Worm (Caenorhabditis elegans) whole organism, mixed stage, embryonic: ENCODE measurements around the gene srbc-50.

Source experiments
- bed-3 ChIP-seq: fragments of 200-800 bp; sonication (Bioruptor generic); optimal IDR thresholded peaks from 3 replicates; lab custom pipeline; 2018; ENCODE audit warnings: mild to moderate bottlenecking, missing genetic modification characterization, moderate library complexity, missing compliant biosample characterization
- blmp-1 ChIP-seq: fragments of 150-350 bp; optimal IDR thresholded peaks from 2 replicates; lab custom pipeline; 2014; ENCODE audit warnings: missing biosample characterization, missing genetic modification characterization
- ceh-39 ChIP-seq: fragments of 150-350 bp; optimal IDR thresholded peaks from 2 replicates; lab custom pipeline; 2014; ENCODE audit warnings: missing biosample characterization, missing genetic modification characterization
- ceh-43 ChIP-seq: fragments of 200-800 bp; sonication (Bioruptor generic); optimal IDR thresholded peaks from 2 replicates; lab custom pipeline; 2018; ENCODE audit warnings: mild to moderate bottlenecking, missing genetic modification characterization, moderate library complexity, missing compliant biosample characterization
- ces-1 ChIP-seq: fragments of 150-350 bp; optimal IDR thresholded peaks from 2 replicates; lab custom pipeline; 2014; ENCODE audit warnings: missing biosample characterization, missing genetic modification reagents, missing genetic modification characterization
- cnd-1 ChIP-seq: fragments of 200-800 bp; sonication (Bioruptor generic); optimal IDR thresholded peaks from 2 replicates; lab custom pipeline; 2018; ENCODE audit warnings: mild to moderate bottlenecking, missing genetic modification characterization, missing compliant biosample characterization
- drap-1 ChIP-seq: fragments of 200-800 bp; sonication (Bioruptor generic); optimal IDR thresholded peaks from 3 replicates; lab custom pipeline; 2018; ENCODE audit warnings: mild to moderate bottlenecking, missing genetic modification characterization, missing compliant biosample characterization
- elt-1 ChIP-seq: sonication (generic microtip); optimal IDR thresholded peaks from 2 replicates; lab custom pipeline; 2017; ENCODE audit warnings: missing genetic modification characterization, mild to moderate bottlenecking, missing compliant biosample characterization, antibody characterized with exemption, moderate library complexity, borderline replicate concordance; ENCODE audit not compliant: insufficient read depth
- elt-3 ChIP-seq: fragments of 150-350 bp; optimal IDR thresholded peaks from 2 replicates; lab custom pipeline; 2014; ENCODE audit warnings: missing biosample characterization, missing genetic modification characterization
- flh-1 ChIP-seq: fragments of 200-800 bp; sonication (Bioruptor generic); optimal IDR thresholded peaks from 2 replicates; lab custom pipeline; 2018; ENCODE audit warnings: mild to moderate bottlenecking, missing genetic modification characterization, moderate library complexity, missing compliant biosample characterization
- hlh-1 ChIP-seq: fragments of 150-350 bp; optimal IDR thresholded peaks from 2 replicates; lab custom pipeline; 2014; ENCODE audit warnings: missing biosample characterization, missing genetic modification reagents, missing genetic modification characterization
- lin-13 ChIP-seq: fragments of 150-350 bp; optimal IDR thresholded peaks from 2 replicates; lab custom pipeline; 2014; ENCODE audit warnings: missing biosample characterization, missing genetic modification characterization
- lin-32 ChIP-seq: fragments of 200-800 bp; sonication (Bioruptor generic); optimal IDR thresholded peaks from 2 replicates; lab custom pipeline; 2018; ENCODE audit warnings: mild to moderate bottlenecking, missing genetic modification characterization, missing compliant biosample characterization
- lsy-2 ChIP-seq: fragments of 150-350 bp; optimal IDR thresholded peaks from 2 replicates; lab custom pipeline; 2014; ENCODE audit warnings: missing biosample characterization, missing genetic modification characterization
- mep-1 ChIP-seq: fragments of 150-350 bp; optimal IDR thresholded peaks from 2 replicates; lab custom pipeline; 2017; ENCODE audit warnings: missing biosample characterization, missing genetic modification reagents, missing genetic modification characterization, inconsistent platforms
- mls-2 ChIP-seq: sonication (generic microtip); optimal IDR thresholded peaks from 2 replicates; lab custom pipeline; 2016; ENCODE audit warnings: mild to moderate bottlenecking, missing genetic modification characterization, moderate library complexity, missing compliant biosample characterization
- nhr-12 ChIP-seq: fragments of 150-350 bp; optimal IDR thresholded peaks from 2 replicates; lab custom pipeline; 2014; ENCODE audit warnings: missing biosample characterization, missing genetic modification characterization
- nhr-2 ChIP-seq: fragments of 150-350 bp; optimal IDR thresholded peaks from 2 replicates; lab custom pipeline; 2014; ENCODE audit warnings: missing biosample characterization, missing genetic modification characterization
- nhr-237 ChIP-seq: fragments of 150-350 bp; optimal IDR thresholded peaks from 2 replicates; lab custom pipeline; 2014; ENCODE audit warnings: missing biosample characterization, missing genetic modification characterization
- nhr-28 ChIP-seq: fragments of 150-350 bp; optimal IDR thresholded peaks from 2 replicates; lab custom pipeline; 2014; ENCODE audit warnings: missing biosample characterization, missing genetic modification characterization
- nhr-76 ChIP-seq: sonication (generic microtip); optimal IDR thresholded peaks from 2 replicates; lab custom pipeline; 2017; ENCODE audit warnings: missing biosample characterization, missing genetic modification characterization
- pha-4 ChIP-seq: fragments of 150-350 bp; optimal IDR thresholded peaks from 2 replicates; lab custom pipeline; 2018; ENCODE audit warnings: missing biosample characterization, missing genetic modification reagents, missing genetic modification characterization
- sem-2 ChIP-seq: fragments of 200-800 bp; sonication (Bioruptor generic); optimal IDR thresholded peaks from 2 replicates; lab custom pipeline; 2018; ENCODE audit warnings: mild to moderate bottlenecking, missing genetic modification characterization, missing compliant biosample characterization
- snpc-4 ChIP-seq: fragments of 150-350 bp; optimal IDR thresholded peaks from 2 replicates; lab custom pipeline; 2014; ENCODE audit warnings: missing biosample characterization, missing genetic modification characterization
- sptf-1 ChIP-seq: sonication (generic microtip); optimal IDR thresholded peaks from 2 replicates; lab custom pipeline; 2017; ENCODE audit warnings: mild to moderate bottlenecking, missing genetic modification characterization, moderate library complexity, missing compliant biosample characterization
- tbx-8 ChIP-seq: fragments of 200-800 bp; sonication (Bioruptor generic); optimal IDR thresholded peaks from 2 replicates; lab custom pipeline; 2018; ENCODE audit warnings: mild to moderate bottlenecking, missing genetic modification characterization, moderate library complexity, missing compliant biosample characterization
- unc-120 ChIP-seq: sonication (generic microtip); optimal IDR thresholded peaks from 2 replicates; lab custom pipeline; 2017; ENCODE audit warnings: missing genetic modification characterization, missing compliant biosample characterization; ENCODE audit not compliant: poor library complexity, severe bottlenecking
- unc-39 ChIP-seq: fragments of 150-350 bp; optimal IDR thresholded peaks from 2 replicates; lab custom pipeline; 2014; ENCODE audit warnings: missing biosample characterization, missing genetic modification characterization
- unc-62 ChIP-seq: fragments of 150-350 bp; optimal IDR thresholded peaks from 2 replicates; lab custom pipeline; 2014; ENCODE audit warnings: missing biosample characterization, missing genetic modification reagents, missing genetic modification characterization
- zip-8 ChIP-seq: fragments of 150-350 bp; optimal IDR thresholded peaks from 2 replicates; lab custom pipeline; 2014; ENCODE audit warnings: missing biosample characterization, missing genetic modification characterization
- ztf-11 ChIP-seq: fragments of 150-350 bp; optimal IDR thresholded peaks from 2 replicates; lab custom pipeline; 2014; ENCODE audit warnings: missing biosample characterization, missing genetic modification characterization

Gene srbc-50

ce11 chrV:15796087-15796486, 28.7 kb downstream of the srbc-50 start, which contains the start of gene nhr-223:
nhr-223 (plus strand) TSS chrV:15796387.
- no peak for TF ChIP-seq nhr-28 (tag; lab: Kevin White, UChicago)
- no peak for TF ChIP-seq unc-62 (GFP tag; lab: Kevin White, UChicago)
- no peak for TF ChIP-seq unc-39 (tag; lab: Kevin White, UChicago)
- no peak for TF ChIP-seq snpc-4 (tag; lab: Kevin White, UChicago)
- TF ChIP-seq mls-2 (tag; lab: Kevin White, UChicago): no peak
- TF ChIP-seq sem-2 (GFP tag; lab: Kevin White, UChicago): no peak
- no peak for TF ChIP-seq hlh-1 (tag; lab: Kevin White, UChicago)
- no peak for TF ChIP-seq blmp-1 (tag; lab: Kevin White, UChicago)
- no peak for TF ChIP-seq lsy-2 (tag; lab: Kevin White, UChicago)
- no peak for TF ChIP-seq zip-8 (tag; lab: Kevin White, UChicago)
- no peak for TF ChIP-seq tbx-8
- no peak for TF ChIP-seq flh-1
- TF ChIP-seq drap-1 (GFP tag; lab: Kevin White, UChicago): no peak
- no peak for TF ChIP-seq nhr-237 (tag; lab: Kevin White, UChicago)

ce11 chrV:15793270-15793669, 31.5 kb downstream of the srbc-50 start, which contains the start of gene T26E4.7:
T26E4.7 (plus strand) TSS chrV:15793570.
- TF ChIP-seq ztf-11 (tag; lab: Kevin White, UChicago) (no peak), sem-2 (GFP tag; lab: Kevin White, UChicago) (no peak), elt-3 (tag; lab: Kevin White, UChicago) (no peak), bed-3 (GFP tag; lab: Kevin White, UChicago) (no peak)

- TF ChIP-seq bed-3 (GFP tag; lab: Kevin White, UChicago) (no peak), drap-1 (GFP tag; lab: Kevin White, UChicago) (no peak), sem-2 (GFP tag; lab: Kevin White, UChicago) (no peak), elt-3 (tag; lab: Kevin White, UChicago) (no peak), snpc-4 (tag; lab: Kevin White, UChicago) (no peak), lsy-2 (tag; lab: Kevin White, UChicago) (no peak), unc-39 (tag; lab: Kevin White, UChicago) (no peak), hlh-1 (tag; lab: Kevin White, UChicago) (no peak), sptf-1 (no peak), nhr-76 (no peak), pha-4 (no peak), unc-62 (GFP tag; lab: Kevin White, UChicago) (no peak), lin-32 (no peak)
- TF ChIP-seq, all 35 proteins: peak for 0
Measured at ce11 chrV:15792409-15792808, 32.4 kb downstream of the srbc-50 start, which contains the start of gene T26E4.4. T26E4.4 (minus strand) TSS chrV:15792509.

ce11 chrV:15782494-15782893, 42.3 kb downstream of the srbc-50 start, which contains the start of gene T26E4.3:
T26E4.3 (plus strand) TSS chrV:15782794.
- TF ChIP-seq flh-1: no peak
- TF ChIP-seq drap-1 (GFP tag; lab: Kevin White, UChicago): no peak
- no peak for TF ChIP-seq tbx-8
- no peak for TF ChIP-seq mls-2 (tag; lab: Kevin White, UChicago)
- no peak for TF ChIP-seq lin-13 (tag; lab: Kevin White, UChicago)
- no peak for TF ChIP-seq snpc-4 (tag; lab: Kevin White, UChicago)
- TF ChIP-seq bed-3 (GFP tag; lab: Kevin White, UChicago): no peak
- no peak for TF ChIP-seq unc-62 (GFP tag; lab: Kevin White, UChicago)
- no peak for TF ChIP-seq nhr-12 (tag; lab: Kevin White, UChicago)
- no peak for TF ChIP-seq zip-8 (tag; lab: Kevin White, UChicago)
- no peak for TF ChIP-seq nhr-76
- TF ChIP-seq lin-32: no peak
- no peak for TF ChIP-seq nhr-28 (tag; lab: Kevin White, UChicago)
- no peak for TF ChIP-seq sem-2 (GFP tag; lab: Kevin White, UChicago)
- no peak for TF ChIP-seq nhr-2 (tag; lab: Kevin White, UChicago)
- TF ChIP-seq ceh-39 (tag; lab: Kevin White, UChicago): no peak
- TF ChIP-seq blmp-1 (tag; lab: Kevin White, UChicago): no peak
- no peak for TF ChIP-seq hlh-1 (tag; lab: Kevin White, UChicago)

ce11 chrV:15781086-15781485, 43.7 kb downstream of the srbc-50 start, which contains the start of gene T26E4.2:
T26E4.2 (plus strand) TSS chrV:15781386.
- no peak for TF ChIP-seq blmp-1 (tag; lab: Kevin White, UChicago)
- no peak for TF ChIP-seq mep-1 (tag; lab: Kevin White, UChicago)
- no peak for TF ChIP-seq cnd-1
- no peak for TF ChIP-seq unc-120 (tag; lab: Kevin White, UChicago)
- TF ChIP-seq ceh-43 (GFP tag; lab: Kevin White, UChicago): no peak
- TF ChIP-seq nhr-28 (tag; lab: Kevin White, UChicago): no peak
- TF ChIP-seq zip-8 (tag; lab: Kevin White, UChicago): no peak
- TF ChIP-seq ceh-39 (tag; lab: Kevin White, UChicago): no peak
- no peak for TF ChIP-seq ces-1 (GFP tag; lab: Kevin White, UChicago)
- no peak for TF ChIP-seq nhr-12 (tag; lab: Kevin White, UChicago)
- no peak for TF ChIP-seq lin-13 (tag; lab: Kevin White, UChicago)
- no peak for TF ChIP-seq nhr-76
- TF ChIP-seq unc-39 (tag; lab: Kevin White, UChicago): no peak
- TF ChIP-seq sptf-1: no peak
- no peak for TF ChIP-seq drap-1 (GFP tag; lab: Kevin White, UChicago)
- no peak for TF ChIP-seq elt-1 (tag; lab: Kevin White, UChicago)
